Fruit fly (Drosophila melanogaster) whole organism, embryonic: Measurements from ENCODE around the gene Cht5.
A peak's percentile ranks its signal among the peaks of the same experiment; 100 is the strongest.

Experiments used
- Ada2b ChIP-seq: fragments of 200-800 bp; sonication (Bioruptor generic); IDR thresholded peaks from 2 replicates; pipeline ENCODE4 v1.3.6; 2022; ENCODE audit warnings: missing biosample characterization, missing genetic modification characterization
- Asciz ChIP-seq: fragments of 200-800 bp; sonication (Bioruptor generic); optimal IDR thresholded peaks from 2 replicates; lab custom pipeline; 2017; ENCODE audit warnings: missing biosample characterization, mild to moderate bottlenecking, missing genetic modification characterization, missing genetic modification reagents
- Atf3 ChIP-seq: fragments of 200-800 bp; sonication (Bioruptor generic); optimal IDR thresholded peaks from 3 replicates; lab custom pipeline; 2016; ENCODE audit warnings: missing biosample characterization, missing genetic modification characterization
- BtbVII ChIP-seq: fragments of 200-800 bp; sonication (Bioruptor generic); optimal IDR thresholded peaks from 3 replicates; lab custom pipeline; 2017; ENCODE audit warnings: missing biosample characterization, mild to moderate bottlenecking, missing genetic modification characterization
- CG10321 ChIP-seq: fragments of 200-800 bp; sonication (Bioruptor generic); IDR thresholded peaks from 2 replicates; pipeline ENCODE4 v1.3.6; 2022; ENCODE audit warnings: missing biosample characterization, missing genetic modification characterization
- CG11398 ChIP-seq: fragments of 200-800 bp; sonication (Bioruptor generic); optimal IDR thresholded peaks from 2 replicates; lab custom pipeline; 2016; ENCODE audit warnings: missing biosample characterization, missing genetic modification characterization
- CG11504 ChIP-seq: fragments of 200-800 bp; sonication (Bioruptor generic); optimal IDR thresholded peaks from 3 replicates; lab custom pipeline; 2019; ENCODE audit warnings: missing biosample characterization, mild to moderate bottlenecking, missing genetic modification characterization, moderate library complexity
- CG12769 ChIP-seq: fragments of 200-800 bp; sonication (Bioruptor generic); optimal IDR thresholded peaks from 2 replicates; lab custom pipeline; 2019; ENCODE audit warnings: missing biosample characterization, mild to moderate bottlenecking, missing genetic modification characterization, moderate library complexity
- CG12942 ChIP-seq: fragments of 200-800 bp; sonication (Bioruptor generic); optimal IDR thresholded peaks from 3 replicates; lab custom pipeline; 2016; ENCODE audit warnings: missing biosample characterization, missing genetic modification characterization
- CG13296 ChIP-seq: fragments of 200-800 bp; sonication (Bioruptor generic); optimal IDR thresholded peaks from 3 replicates; lab custom pipeline; 2018; ENCODE audit warnings: missing biosample characterization, mild to moderate bottlenecking, missing genetic modification characterization
- CG14710 ChIP-seq: fragments of 200-800 bp; sonication (Bioruptor generic); optimal IDR thresholded peaks from 3 replicates; lab custom pipeline; 2019; ENCODE audit warnings: missing biosample characterization, mild to moderate bottlenecking, missing genetic modification characterization, moderate library complexity
- CG14965 ChIP-seq: fragments of 200-800 bp; sonication (Bioruptor generic); optimal IDR thresholded peaks from 2 replicates; lab custom pipeline; 2016; ENCODE audit warnings: missing biosample characterization, missing genetic modification characterization, borderline replicate concordance
- CG15479 ChIP-seq: fragments of 200-800 bp; sonication (Bioruptor generic); optimal IDR thresholded peaks from 3 replicates; lab custom pipeline; 2019; ENCODE audit warnings: missing biosample characterization, mild to moderate bottlenecking, missing genetic modification characterization, moderate library complexity
- CG1647 ChIP-seq: fragments of 200-800 bp; sonication (Bioruptor generic); optimal IDR thresholded peaks from 3 replicates; lab custom pipeline; 2016; ENCODE audit warnings: missing biosample characterization, missing genetic modification characterization
- CG16815 ChIP-seq: fragments of 200-800 bp; sonication (Bioruptor generic); optimal IDR thresholded peaks from 3 replicates; lab custom pipeline; 2017; ENCODE audit warnings: missing biosample characterization, mild to moderate bottlenecking, missing genetic modification characterization
- CG17385 ChIP-seq: fragments of 200-800 bp; sonication (Bioruptor generic); optimal IDR thresholded peaks from 3 replicates; lab custom pipeline; 2018; ENCODE audit warnings: missing biosample characterization, mild to moderate bottlenecking, missing genetic modification characterization
- CG17568 ChIP-seq: fragments of 200-800 bp; sonication (Bioruptor generic); optimal IDR thresholded peaks from 2 replicates; lab custom pipeline; 2018; ENCODE audit warnings: missing biosample characterization, mild to moderate bottlenecking, missing genetic modification characterization, moderate library complexity
- CG17802 ChIP-seq: fragments of 200-800 bp; sonication (Bioruptor generic); optimal IDR thresholded peaks from 2 replicates; lab custom pipeline; 2018; ENCODE audit warnings: missing biosample characterization, mild to moderate bottlenecking, missing genetic modification characterization, moderate library complexity
- CG1792 ChIP-seq: fragments of 200-800 bp; sonication (Bioruptor generic); optimal IDR thresholded peaks from 2 replicates; lab custom pipeline; 2016; ENCODE audit warnings: missing biosample characterization, missing genetic modification characterization
- CG18262 ChIP-seq: fragments of 200-800 bp; optimal IDR thresholded peaks from 3 replicates; lab custom pipeline; 2019; ENCODE audit warnings: missing biosample characterization, mild to moderate bottlenecking, missing genetic modification characterization, moderate library complexity
- CG1832 ChIP-seq: fragments of 200-800 bp; sonication (Bioruptor generic); optimal IDR thresholded peaks from 2 replicates; lab custom pipeline; 2017; ENCODE audit warnings: missing biosample characterization, mild to moderate bottlenecking, missing genetic modification characterization, inconsistent platforms
- CG3995 ChIP-seq: fragments of 200-800 bp; sonication (Bioruptor generic); optimal IDR thresholded peaks from 3 replicates; lab custom pipeline; 2016; ENCODE audit warnings: missing biosample characterization, missing genetic modification characterization
- CG7556 ChIP-seq: fragments of 200-800 bp; sonication (Bioruptor generic); optimal IDR thresholded peaks from 2 replicates; lab custom pipeline; 2017; ENCODE audit warnings: missing biosample characterization, mild to moderate bottlenecking, missing genetic modification characterization
- CoRest ChIP-seq: fragments of 200-800 bp; sonication (Bioruptor generic); optimal IDR thresholded peaks from 3 replicates; lab custom pipeline; 2018; ENCODE audit warnings: missing biosample characterization, mild to moderate bottlenecking, missing genetic modification characterization, moderate library complexity
- Dfd ChIP-seq, 2 experiments: fragments of >200 bp; optimal IDR thresholded peaks; 2 replicates each; lab custom pipeline; 2017; ENCODE audit warnings: missing biosample characterization in 2 of 2, missing genetic modification characterization in 2 of 2
- Eip74EF ChIP-seq, 2 experiments: fragments of 200-800 bp in 1 of 2; fragments of >200 bp in 1 of 2; sonication (Bioruptor generic) in 1 of 2; optimal IDR thresholded peaks; 2 replicates each; lab custom pipeline; 2017 to 2019; ENCODE audit warnings: missing biosample characterization in 2 of 2, missing genetic modification characterization in 2 of 2, mild to moderate bottlenecking in 1 of 2, moderate library complexity in 1 of 2
- MTF-1 ChIP-seq: fragments of 200-800 bp; sonication (Bioruptor generic); optimal IDR thresholded peaks from 2 replicates; lab custom pipeline; 2018; ENCODE audit warnings: missing biosample characterization, mild to moderate bottlenecking, missing genetic modification characterization, borderline replicate concordance
- Max ChIP-seq: fragments of 200-800 bp; sonication (Bioruptor generic); optimal IDR thresholded peaks from 2 replicates; lab custom pipeline; 2016; ENCODE audit warnings: missing biosample characterization, mild to moderate bottlenecking, missing genetic modification characterization
- NC2β ChIP-seq: fragments of 200-800 bp; sonication (Bioruptor generic); optimal IDR thresholded peaks from 2 replicates; lab custom pipeline; 2016; ENCODE audit warnings: missing biosample characterization, missing genetic modification characterization
- Xrp1 ChIP-seq: fragments of 200-800 bp; sonication (Bioruptor generic); IDR thresholded peaks from 2 replicates; pipeline ENCODE4 v1.3.6; 2022; ENCODE audit warnings: missing biosample characterization, missing genetic modification characterization
- bowl ChIP-seq: fragments of 200-800 bp; sonication (Bioruptor generic); IDR thresholded peaks from 2 replicates; pipeline ENCODE4 v1.3.6; 2022; ENCODE audit warnings: missing biosample characterization, missing genetic modification characterization
- cato ChIP-seq: fragments of 200-800 bp; sonication (Bioruptor generic); optimal IDR thresholded peaks from 2 replicates; lab custom pipeline; 2016; ENCODE audit warnings: missing biosample characterization, missing genetic modification characterization, borderline replicate concordance
- ci ChIP-seq: fragments of 200-800 bp; sonication (Bioruptor generic); IDR thresholded peaks from 3 replicates; pipeline ENCODE4 v1.3.6; 2022; ENCODE audit warnings: missing biosample characterization, missing genetic modification characterization
- disco-r ChIP-seq: fragments of 200-800 bp; sonication (Bioruptor generic); optimal IDR thresholded peaks from 2 replicates; lab custom pipeline; 2016; ENCODE audit warnings: missing biosample characterization, missing genetic modification characterization
- en ChIP-seq: fragments of 200-800 bp; sonication (Bioruptor generic); optimal IDR thresholded peaks from 2 replicates; lab custom pipeline; 2016; ENCODE audit warnings: missing biosample characterization, missing genetic modification characterization
- eve ChIP-seq, 2 experiments: fragments of >200 bp; optimal IDR thresholded peaks; 2 replicates each; lab custom pipeline; 2017; ENCODE audit warnings: missing biosample characterization in 2 of 2, missing genetic modification characterization in 2 of 2
- gcm ChIP-seq: fragments of 200-800 bp; sonication (Bioruptor generic); optimal IDR thresholded peaks from 2 replicates; lab custom pipeline; 2019; ENCODE audit warnings: missing biosample characterization, mild to moderate bottlenecking, missing genetic modification characterization, moderate library complexity
- gro ChIP-seq: fragments of 200-800 bp; sonication (Bioruptor generic); optimal IDR thresholded peaks from 2 replicates; lab custom pipeline; 2016; ENCODE audit warnings: missing biosample characterization, missing genetic modification characterization
- gsb ChIP-seq: fragments of 200-800 bp; sonication (Bioruptor generic); IDR thresholded peaks from 2 replicates; pipeline ENCODE4 v1.3.6; 2022; ENCODE audit warnings: missing biosample characterization, missing genetic modification characterization
- kah ChIP-seq: fragments of 200-800 bp; sonication (Bioruptor generic); optimal IDR thresholded peaks from 2 replicates; lab custom pipeline; 2018; ENCODE audit warnings: missing biosample characterization, mild to moderate bottlenecking, missing genetic modification characterization
- knrl ChIP-seq: fragments of 200-800 bp; sonication (Bioruptor generic); IDR thresholded peaks from 3 replicates; pipeline ENCODE4 v1.3.6; 2022; ENCODE audit warnings: missing biosample characterization, missing genetic modification characterization; ENCODE audit not compliant: partially characterized antibody
- nau ChIP-seq: fragments of 200-800 bp; sonication (Bioruptor generic); optimal IDR thresholded peaks from 3 replicates; lab custom pipeline; 2017; ENCODE audit warnings: missing biosample characterization, mild to moderate bottlenecking, missing genetic modification characterization, missing genetic modification reagents
- peb ChIP-seq: fragments of 200-800 bp; sonication (Bioruptor generic); IDR thresholded peaks from 2 replicates; pipeline ENCODE4 v1.3.6; 2022; ENCODE audit warnings: missing biosample characterization, missing genetic modification characterization
- pros ChIP-seq: fragments of 200-800 bp; sonication (Bioruptor generic); optimal IDR thresholded peaks from 3 replicates; lab custom pipeline; 2019; ENCODE audit warnings: missing biosample characterization, mild to moderate bottlenecking, missing genetic modification characterization, moderate library complexity
- psq ChIP-seq: fragments of 200-800 bp; sonication (Bioruptor generic); optimal IDR thresholded peaks from 2 replicates; lab custom pipeline; 2017; ENCODE audit warnings: missing biosample characterization, missing genetic modification characterization
- row ChIP-seq: fragments of 200-800 bp; sonication (Bioruptor generic); IDR thresholded peaks from 3 replicates; pipeline ENCODE4 v1.3.6; 2022; ENCODE audit warnings: missing biosample characterization, missing genetic modification characterization
- sd ChIP-seq: fragments of 200-800 bp; sonication (Bioruptor generic); optimal IDR thresholded peaks from 3 replicates; lab custom pipeline; 2018; ENCODE audit warnings: missing biosample characterization, mild to moderate bottlenecking, missing genetic modification characterization, moderate library complexity
- slou ChIP-seq: fragments of 200-800 bp; sonication (Bioruptor generic); optimal IDR thresholded peaks from 3 replicates; lab custom pipeline; 2016; ENCODE audit warnings: missing biosample characterization, missing genetic modification characterization
- sob ChIP-seq: fragments of 200-800 bp; sonication (Bioruptor generic); IDR thresholded peaks from 2 replicates; pipeline ENCODE4 v1.3.6; 2022; ENCODE audit warnings: missing biosample characterization, missing genetic modification characterization
- tll ChIP-seq, 2 experiments: fragments of 200-800 bp in 1 of 2; fragments of >200 bp in 1 of 2; sonication (Bioruptor generic) in 1 of 2; optimal IDR thresholded peaks; 2 replicates each; lab custom pipeline; 2017 to 2019; ENCODE audit warnings: missing biosample characterization in 2 of 2, missing genetic modification characterization in 2 of 2, mild to moderate bottlenecking in 1 of 2, moderate library complexity in 1 of 2
- vvl ChIP-seq: fragments of 200-800 bp; sonication (Bioruptor generic); IDR thresholded peaks from 2 replicates; pipeline ENCODE4 v1.3.6; 2022; ENCODE audit warnings: missing biosample characterization, missing genetic modification characterization

Gene Cht5

dm6 chr3R:13794666-13795055 lies 27.3 kb downstream of the Cht5 start (continued):
- TF ChIP-seq CG17568 (GFP tag; lab: Kevin White, UChicago) (no peak), en (GFP tag; lab: Kevin White, UChicago) (no peak), CG7556 (GFP tag; lab: Kevin White, UChicago) (no peak), CG11398 (no peak), CoRest (tag; lab: Kevin White, UChicago) (no peak), CG14965 (GFP tag; lab: Kevin White, UChicago) (no peak), CG13296 (GFP tag; lab: Kevin White, UChicago) (no peak), CG16815 (GFP tag; lab: Kevin White, UChicago) (no peak), CG12942 (GFP tag; lab: Kevin White, UChicago) (no peak), Atf3 (GFP tag; lab: Kevin White, UChicago) (no peak), pros (no peak), BtbVII (no peak), knrl (GFP tag; lab: Robert Waterston, UW) (no peak), sd (peak; percentile 81), sob (GFP tag; lab: Robert Waterston, UW) (no peak), CG18262 (tag; lab: Kevin White, UChicago) (peak; percentile 16), Dfd (GFP tag; optimal IDR thresholded peaks at IDR 0.05; lab: Kevin White, UChicago) (no peak), gsb (GFP tag; lab: Robert Waterston, UW) (no peak), CG14710 (tag; lab: Kevin White, UChicago) (peak; percentile 1), CG3995 (GFP tag; lab: Kevin White, UChicago) (no peak), Max (GFP tag; lab: Kevin White, UChicago) (no peak), CG15479 (GFP tag; lab: Kevin White, UChicago) (peak; percentile 48), bowl (no peak), row (GFP tag; lab: Robert Waterston, UW) (no peak), kah (GFP tag; lab: Kevin White, UChicago) (no peak), Asciz (GFP tag; lab: Kevin White, UChicago) (no peak), peb (GFP tag; lab: Robert Waterston, UW) (no peak), CG11504 (tag; lab: Kevin White, UChicago) (no peak), vvl (GFP tag; lab: Robert Waterston, UW) (peak; percentile 50; the same call in 1 of the 2 replicates), gro (no peak), CG17385 (no peak), nau (GFP tag; lab: Kevin White, UChicago) (no peak), cato (GFP tag; lab: Kevin White, UChicago) (no peak), CG12769 (tag; lab: Kevin White, UChicago) (peak; percentile 56), ci (GFP tag; lab: Robert Waterston, UW) (0 out of 3 replicates have a peak, but pooled peaks have one; percentile 46), Xrp1 (GFP tag; lab: Robert Waterston, UW) (0 out of 2 replicates have a peak, but pooled peaks have one; percentile 35), psq (GFP tag; lab: Kevin White, UChicago) (no peak), NC2β (no peak), CG1647 (GFP tag; lab: Kevin White, UChicago) (no peak), gcm (GFP tag; lab: Kevin White, UChicago) (no peak), CG17802 (peak; percentile 70), Eip74EF (GFP tag; optimal IDR thresholded peaks at IDR 0.05; lab: Kevin White, UChicago) (peak; percentile 23 to 99), CG10321 (GFP tag; lab: Robert Waterston, UW) (peak; percentile 71), tll (GFP tag; optimal IDR thresholded peaks at IDR 0.05; lab: Kevin White, UChicago) (peak in 1 of 2 experiments; percentile 7), MTF-1 (GFP tag; lab: Kevin White, UChicago) (no peak), disco-r (GFP tag; lab: Kevin White, UChicago) (no peak), CG1832 (GFP tag; lab: Kevin White, UChicago) (peak; percentile 61), slou (GFP tag; lab: Kevin White, UChicago) (no peak), eve (GFP tag; optimal IDR thresholded peaks at IDR 0.05; lab: Kevin White, UChicago) (peak in 1 of 2 experiments; percentile 5), CG1792 (GFP tag; lab: Kevin White, UChicago) (no peak), Ada2b (no peak)
